Fruit fly (Drosophila melanogaster) whole organism, embryonic: ENCODE measurements around the gene CG9676.

Experiments
- Antp ChIP-seq: fragments of 200-800 bp; sonication (Bioruptor generic); optimal IDR thresholded peaks from 3 replicates; lab custom pipeline; 2016; ENCODE audit warnings: missing biosample characterization, missing genetic modification characterization
- BEAF-32 ChIP-seq: fragments of 200-800 bp; sonication (Bioruptor generic); optimal IDR thresholded peaks from 3 replicates; lab custom pipeline; 2017; ENCODE audit warnings: missing biosample characterization, missing genetic modification characterization, mild to moderate bottlenecking, moderate library complexity, missing genetic modification reagents
- CG10321 ChIP-seq: fragments of 200-800 bp; sonication (Bioruptor generic); IDR thresholded peaks from 2 replicates; pipeline ENCODE4 v1.3.6; 2022; ENCODE audit warnings: missing biosample characterization, missing genetic modification characterization
- CG11456 ChIP-seq: fragments of 200-800 bp; sonication (Bioruptor generic); IDR thresholded peaks from 3 replicates; pipeline ENCODE4 v1.3.6; 2022; ENCODE audit warnings: missing biosample characterization, missing genetic modification characterization
- CG11504 ChIP-seq: fragments of 200-800 bp; sonication (Bioruptor generic); optimal IDR thresholded peaks from 3 replicates; lab custom pipeline; 2019; ENCODE audit warnings: missing biosample characterization, mild to moderate bottlenecking, missing genetic modification characterization, moderate library complexity
- CG12104 ChIP-seq: fragments of 200-800 bp; sonication (Bioruptor generic); optimal IDR thresholded peaks from 3 replicates; lab custom pipeline; 2016; ENCODE audit warnings: missing biosample characterization, missing genetic modification characterization
- CG12155 ChIP-seq: fragments of 200-800 bp; sonication (Bioruptor generic); optimal IDR thresholded peaks from 3 replicates; lab custom pipeline; 2016; ENCODE audit warnings: missing biosample characterization, missing genetic modification characterization
- CG12391 ChIP-seq: fragments of 200-800 bp; sonication (Bioruptor generic); optimal IDR thresholded peaks from 3 replicates; lab custom pipeline; 2018; ENCODE audit warnings: missing biosample characterization, mild to moderate bottlenecking, missing genetic modification characterization, moderate library complexity
- CG1603 ChIP-seq: fragments of 200-800 bp; sonication (Bioruptor generic); optimal IDR thresholded peaks from 2 replicates; lab custom pipeline; 2019; ENCODE audit warnings: missing biosample characterization, mild to moderate bottlenecking, missing genetic modification characterization, moderate library complexity
- CG18619 ChIP-seq: fragments of 200-800 bp; sonication (Bioruptor generic); optimal IDR thresholded peaks from 3 replicates; lab custom pipeline; 2017; ENCODE audit warnings: missing biosample characterization, mild to moderate bottlenecking, missing genetic modification characterization
- CG2712 ChIP-seq: fragments of 200-800 bp; optimal IDR thresholded peaks from 3 replicates; lab custom pipeline; 2019; ENCODE audit warnings: missing biosample characterization, mild to moderate bottlenecking, missing genetic modification characterization, moderate library complexity
- CG30431 ChIP-seq: fragments of 200-800 bp; sonication (Bioruptor generic); optimal IDR thresholded peaks from 2 replicates; lab custom pipeline; 2017; ENCODE audit warnings: missing biosample characterization, missing genetic modification characterization
- CG3281 ChIP-seq: fragments of 200-800 bp; sonication (Bioruptor generic); optimal IDR thresholded peaks from 3 replicates; lab custom pipeline; 2017; ENCODE audit warnings: missing biosample characterization, mild to moderate bottlenecking, missing genetic modification characterization
- CG34422 ChIP-seq: fragments of 200-800 bp; sonication (Bioruptor generic); IDR thresholded peaks from 3 replicates; pipeline ENCODE4 v1.3.6; 2022; ENCODE audit warnings: missing biosample characterization, missing genetic modification characterization
- CG3847 ChIP-seq: fragments of 200-800 bp; sonication (Bioruptor generic); IDR thresholded peaks from 2 replicates; pipeline ENCODE4 v1.3.6; 2022; ENCODE audit warnings: missing biosample characterization, missing genetic modification characterization
- CG5245 ChIP-seq: fragments of 200-800 bp; sonication (Bioruptor generic); optimal IDR thresholded peaks from 3 replicates; lab custom pipeline; 2016; ENCODE audit warnings: missing biosample characterization, missing genetic modification characterization
- CG6765 ChIP-seq: fragments of 200-800 bp; sonication (Bioruptor generic); optimal IDR thresholded peaks from 3 replicates; lab custom pipeline; 2017; ENCODE audit warnings: missing biosample characterization, mild to moderate bottlenecking, missing genetic modification characterization
- CG6791 ChIP-seq: fragments of 200-800 bp; sonication (Bioruptor generic); IDR thresholded peaks from 3 replicates; pipeline ENCODE4 v1.3.6; 2022; ENCODE audit warnings: missing biosample characterization, missing genetic modification characterization; ENCODE audit not compliant: partially characterized antibody
- CG9609 ChIP-seq: fragments of 200-800 bp; sonication (Bioruptor generic); optimal IDR thresholded peaks from 3 replicates; lab custom pipeline; 2016; ENCODE audit warnings: missing biosample characterization, missing genetic modification characterization
- CG9727 ChIP-seq: fragments of 200-800 bp; sonication (Bioruptor generic); optimal IDR thresholded peaks from 3 replicates; lab custom pipeline; 2017; ENCODE audit warnings: missing biosample characterization, mild to moderate bottlenecking, missing genetic modification characterization
- CkIIα-i1 ChIP-seq: fragments of 200-800 bp; sonication (Bioruptor generic); IDR thresholded peaks from 2 replicates; pipeline ENCODE4 v1.3.6; 2022; ENCODE audit warnings: missing biosample characterization, missing genetic modification characterization
- Dek ChIP-seq: fragments of 200-800 bp; sonication (Bioruptor generic); optimal IDR thresholded peaks from 3 replicates; lab custom pipeline; 2019; ENCODE audit warnings: missing biosample characterization, mild to moderate bottlenecking, missing genetic modification characterization, moderate library complexity
- Dfd ChIP-seq, 2 experiments: fragments of >200 bp; optimal IDR thresholded peaks; 2 replicates each; lab custom pipeline; 2017; ENCODE audit warnings: missing biosample characterization in 2 of 2, missing genetic modification characterization in 2 of 2
- Doc2 ChIP-seq: fragments of 200-800 bp; sonication (Bioruptor generic); IDR thresholded peaks from 2 replicates; pipeline ENCODE4 v1.3.6; 2022; ENCODE audit warnings: missing biosample characterization, missing genetic modification characterization
- Dref ChIP-seq: fragments of 200-800 bp; sonication (Bioruptor generic); IDR thresholded peaks from 2 replicates; pipeline ENCODE4 v1.3.6; 2022; ENCODE audit warnings: missing biosample characterization, missing genetic modification characterization
- Ets65A ChIP-seq: fragments of 200-800 bp; sonication (Bioruptor generic); peaks from one replicate; lab custom pipeline; 2016; ENCODE audit warnings: missing biosample characterization, missing genetic modification characterization
- Ets97D ChIP-seq: fragments of 200-800 bp; sonication (Bioruptor generic); optimal IDR thresholded peaks from 3 replicates; lab custom pipeline; 2016; ENCODE audit warnings: missing biosample characterization, missing genetic modification characterization
- HLH4C ChIP-seq: fragments of 200-800 bp; sonication (Bioruptor generic); IDR thresholded peaks from 3 replicates; pipeline ENCODE4 v1.3.6; 2022; ENCODE audit warnings: missing biosample characterization, missing genetic modification characterization; ENCODE audit not compliant: partially characterized antibody
- Hr39 ChIP-seq: fragments of >200 bp; optimal IDR thresholded peaks from 2 replicates; lab custom pipeline; 2017
- NFAT ChIP-seq: fragments of 200-800 bp; sonication (Bioruptor generic); IDR thresholded peaks from 2 replicates; pipeline ENCODE4 v1.3.6; 2022; ENCODE audit warnings: missing biosample characterization, missing genetic modification characterization
- NfI ChIP-seq: fragments of 200-800 bp; sonication (Bioruptor generic); optimal IDR thresholded peaks from 3 replicates; lab custom pipeline; 2018; ENCODE audit warnings: missing biosample characterization, mild to moderate bottlenecking, missing genetic modification characterization, moderate library complexity
- Rfx ChIP-seq: fragments of 200-800 bp; sonication (Bioruptor generic); IDR thresholded peaks from 2 replicates; pipeline ENCODE4 v1.3.6; 2022; ENCODE audit warnings: missing biosample characterization, missing genetic modification characterization
- Xbp1 ChIP-seq: fragments of 200-800 bp; sonication (Bioruptor generic); optimal IDR thresholded peaks from 3 replicates; lab custom pipeline; 2016; ENCODE audit warnings: missing biosample characterization, mild to moderate bottlenecking, missing genetic modification characterization
- ab ChIP-seq: fragments of 200-800 bp; sonication (Bioruptor generic); optimal IDR thresholded peaks from 2 replicates; lab custom pipeline; 2016; ENCODE audit warnings: missing biosample characterization, missing genetic modification characterization
- btn ChIP-seq: fragments of 200-800 bp; sonication (Bioruptor generic); optimal IDR thresholded peaks from 2 replicates; lab custom pipeline; 2016; ENCODE audit warnings: missing biosample characterization, missing genetic modification characterization
- cg ChIP-seq: fragments of 200-800 bp; sonication (Bioruptor generic); optimal IDR thresholded peaks from 3 replicates; lab custom pipeline; 2019; ENCODE audit warnings: missing biosample characterization, mild to moderate bottlenecking, missing genetic modification characterization, moderate library complexity
- ems ChIP-seq: fragments of 200-800 bp; sonication (Bioruptor generic); optimal IDR thresholded peaks from 3 replicates; lab custom pipeline; 2016; ENCODE audit warnings: missing biosample characterization, missing genetic modification characterization
- ewg ChIP-seq: fragments of 200-800 bp; sonication (Bioruptor generic); optimal IDR thresholded peaks from 3 replicates; lab custom pipeline; 2017; ENCODE audit warnings: mild to moderate bottlenecking, missing biosample characterization, missing genetic modification reagents, missing genetic modification characterization
- fd64A ChIP-seq: fragments of 200-800 bp; sonication (Bioruptor generic); optimal IDR thresholded peaks from 3 replicates; lab custom pipeline; 2018; ENCODE audit warnings: missing biosample characterization, mild to moderate bottlenecking, missing genetic modification characterization
- gro ChIP-seq: fragments of 200-800 bp; sonication (Bioruptor generic); optimal IDR thresholded peaks from 2 replicates; lab custom pipeline; 2016; ENCODE audit warnings: missing biosample characterization, missing genetic modification characterization
- gsb ChIP-seq: fragments of 200-800 bp; sonication (Bioruptor generic); IDR thresholded peaks from 2 replicates; pipeline ENCODE4 v1.3.6; 2022; ENCODE audit warnings: missing biosample characterization, missing genetic modification characterization
- hb ChIP-seq: fragments of 200-800 bp; sonication (Bioruptor generic); IDR thresholded peaks from 3 replicates; pipeline ENCODE4 v1.3.6; 2022; ENCODE audit warnings: missing biosample characterization, missing genetic modification characterization; ENCODE audit not compliant: partially characterized antibody
- hbn ChIP-seq: fragments of 200-800 bp; sonication (Bioruptor generic); IDR thresholded peaks from 2 replicates; pipeline ENCODE4 v1.3.6; 2022; ENCODE audit warnings: missing biosample characterization, missing genetic modification characterization; ENCODE audit not compliant: partially characterized antibody
- hkb ChIP-seq, 2 experiments: fragments of 200-800 bp in 1 of 2; fragments of >200 bp in 1 of 2; sonication (Bioruptor generic) in 1 of 2; IDR thresholded peaks in 1 of 2; optimal IDR thresholded peaks in 1 of 2; 2 replicates each; pipeline versions ENCODE4 v1.3.6 to Lab custom; 2017 to 2022; ENCODE audit warnings: missing biosample characterization in 1 of 2, missing genetic modification characterization in 1 of 2
- kni ChIP-seq: fragments of 200-800 bp; sonication (Bioruptor generic); optimal IDR thresholded peaks from 3 replicates; lab custom pipeline; 2017; ENCODE audit warnings: mild to moderate bottlenecking, missing biosample characterization, missing genetic modification reagents, missing genetic modification characterization
- lmd ChIP-seq: fragments of 200-800 bp; sonication (Bioruptor generic); IDR thresholded peaks from 2 replicates; pipeline ENCODE4 v1.3.6; 2022; ENCODE audit warnings: missing biosample characterization, missing genetic modification characterization
- sd ChIP-seq: fragments of 200-800 bp; sonication (Bioruptor generic); optimal IDR thresholded peaks from 3 replicates; lab custom pipeline; 2018; ENCODE audit warnings: missing biosample characterization, mild to moderate bottlenecking, missing genetic modification characterization, moderate library complexity
- shn ChIP-seq: fragments of 200-800 bp; sonication (Bioruptor generic); optimal IDR thresholded peaks from 3 replicates; lab custom pipeline; 2016; ENCODE audit warnings: missing biosample characterization, missing genetic modification characterization
- slbo ChIP-seq: fragments of 200-800 bp; sonication (Bioruptor generic); IDR thresholded peaks from 2 replicates; pipeline ENCODE4 v1.3.6; 2022; ENCODE audit warnings: missing biosample characterization, missing genetic modification characterization
- sna ChIP-seq: fragments of 200-800 bp; sonication (Bioruptor generic); IDR thresholded peaks from 2 replicates; pipeline ENCODE4 v1.3.6; 2022; ENCODE audit warnings: missing biosample characterization, missing genetic modification characterization; ENCODE audit not compliant: partially characterized antibody
- zfh1 ChIP-seq: fragments of 200-800 bp; sonication (Bioruptor generic); IDR thresholded peaks from 3 replicates; pipeline ENCODE4 v1.3.6; 2022; ENCODE audit warnings: missing biosample characterization, missing genetic modification characterization

The CG9676 gene

dm6 chrX:16683765-16684164, 16.2 kb downstream of the CG9676 start, which contains the start of gene Axs (continued):
- TF ChIP-seq HLH4C (GFP tag; lab: Robert Waterston, UW), result peak; percentile 48; the same call in 2 of the 3 replicates
- peak; percentile 62 for TF ChIP-seq CG11504
- peak; percentile 88 for TF ChIP-seq Dref (GFP tag; lab: Robert Waterston, UW)
- peak; percentile 99 for TF ChIP-seq CG12155 (GFP tag; lab: Kevin White, UChicago)
- peak; percentile 92 for TF ChIP-seq Ets65A
- TF ChIP-seq shn (GFP tag; lab: Kevin White, UChicago), result peak; percentile 41
- TF ChIP-seq CG6765, result no peak
- peak; percentile 28 for TF ChIP-seq Dek (tag; lab: Kevin White, UChicago)
- TF ChIP-seq CG9609 (GFP tag; lab: Kevin White, UChicago), result no peak
- peak; percentile 54 for TF ChIP-seq Rfx
- TF ChIP-seq Hr39 (lab: Kevin White, UChicago), result no peak
- peak; percentile 52 for TF ChIP-seq slbo (GFP tag; lab: Robert Waterston, UW)
- peak; percentile 20 for TF ChIP-seq CG2712 (tag; lab: Kevin White, UChicago)
- peak; percentile 13 for TF ChIP-seq cg (GFP tag; lab: Kevin White, UChicago)
- no peak for TF ChIP-seq ems
- TF ChIP-seq Ets97D (GFP tag; lab: Kevin White, UChicago), result peak; percentile 81
- peak; percentile 40; the same call in 1 of the 2 replicates for TF ChIP-seq NFAT
- TF ChIP-seq sna, result peak; percentile 55
- TF ChIP-seq fd64A (GFP tag; lab: Kevin White, UChicago), result no peak
- TF ChIP-seq CG11456 (GFP tag; lab: Robert Waterston, UW), result no peak
- TF ChIP-seq gsb (GFP tag; lab: Robert Waterston, UW), result no peak
- TF ChIP-seq Doc2 (GFP tag; lab: Robert Waterston, UW), result no peak
- no peak for TF ChIP-seq CG12104
- TF ChIP-seq CG10321, result no peak
- TF ChIP-seq hb, result peak; percentile 69
- TF ChIP-seq ab (GFP tag; lab: Kevin White, UChicago), result no peak
- peak; percentile 75 for TF ChIP-seq CG6791 (GFP tag; lab: Robert Waterston, UW)
- peak; percentile 50 for TF ChIP-seq hbn (GFP tag; lab: Robert Waterston, UW)
- no peak for TF ChIP-seq CG30431 (GFP tag; lab: Kevin White, UChicago)
- TF ChIP-seq CG12391 (tag; lab: Kevin White, UChicago), result peak; percentile 33
- peak; percentile 66 for TF ChIP-seq CG1603
- TF ChIP-seq CG5245 (GFP tag; lab: Kevin White, UChicago), result no peak
- TF ChIP-seq Antp (GFP tag; lab: Kevin White, UChicago), result peak; percentile 45
- 0 out of 3 replicates have a peak, but pooled peaks have one; percentile 7 for TF ChIP-seq zfh1 (GFP tag; lab: Robert Waterston, UW)
- TF ChIP-seq CG3847 (GFP tag; lab: Robert Waterston, UW), result peak; percentile 30
- TF ChIP-seq NfI (GFP tag; lab: Kevin White, UChicago), result peak; percentile 11
- TF ChIP-seq kni (GFP tag; lab: Kevin White, UChicago), result no peak
- TF ChIP-seq ewg (GFP tag; lab: Kevin White, UChicago), result peak; percentile 47
- peak; percentile 18 for TF ChIP-seq sd (tag; lab: Kevin White, UChicago)
- TF ChIP-seq gro (GFP tag; lab: Kevin White, UChicago), result peak; percentile 51
- TF ChIP-seq CkIIα-i1 (GFP tag; lab: Robert Waterston, UW), result no peak
- TF ChIP-seq CG18619 (GFP tag; lab: Kevin White, UChicago), result no peak
- TF ChIP-seq CG34422 (GFP tag; lab: Robert Waterston, UW), result 0 out of 3 replicates have a peak, but pooled peaks have one; percentile 36
- TF ChIP-seq CG3281, result no peak
- TF ChIP-seq btn (GFP tag; lab: Kevin White, UChicago), result no peak
- peak; percentile 57 for TF ChIP-seq Xbp1 (GFP tag; lab: Kevin White, UChicago)
- peak in 1 of 2 experiments; percentile 31 for TF ChIP-seq Dfd (GFP tag; optimal IDR thresholded peaks at IDR 0.05; lab: Kevin White, UChicago)
- TF ChIP-seq CG9727 (GFP tag; lab: Kevin White, UChicago), result no peak
- peak; percentile 79 for TF ChIP-seq BEAF-32 (GFP tag; lab: Kevin White, UChicago)
- TF ChIP-seq lmd (GFP tag; lab: Robert Waterston, UW), result no peak
- no peak for TF ChIP-seq hkb (optimal IDR thresholded peaks at IDR 0.05; lab: Kevin White, UChicago)
- TF ChIP-seq hkb (GFP tag; IDR thresholded peaks at IDR 0.05; lab: Robert Waterston, UW), result no peak
